Fruit fly (Drosophila melanogaster) whole organism, prepupa: ENCODE data around the gene CG44002.

Experiments used
- CG10669 ChIP-seq: fragments of 200-800 bp; sonication (Bioruptor generic); optimal IDR thresholded peaks from 3 replicates; lab custom pipeline; 2018; ENCODE audit warnings: missing biosample characterization, mild to moderate bottlenecking, missing genetic modification characterization, moderate library complexity
- CG11294 ChIP-seq: fragments of 200-800 bp; sonication (Bioruptor generic); IDR thresholded peaks from 2 replicates; pipeline ENCODE4 v1.3.6; 2022; ENCODE audit warnings: missing biosample characterization, missing genetic modification characterization
- CG11762 ChIP-seq: fragments of 200-800 bp; sonication (Bioruptor generic); optimal IDR thresholded peaks from 3 replicates; lab custom pipeline; 2016; ENCODE audit warnings: missing biosample characterization, missing genetic modification characterization; ENCODE audit not compliant: insufficient read depth
- CG16779 ChIP-seq: fragments of 200-800 bp; sonication (Bioruptor generic); optimal IDR thresholded peaks from 3 replicates; lab custom pipeline; 2017; ENCODE audit warnings: missing biosample characterization, mild to moderate bottlenecking, missing genetic modification characterization
- CG3919 ChIP-seq: fragments of 200-800 bp; sonication (Bioruptor generic); optimal IDR thresholded peaks from 3 replicates; lab custom pipeline; 2016; ENCODE audit warnings: missing biosample characterization, missing genetic modification characterization
- CG6854 ChIP-seq: fragments of 200-800 bp; sonication (Bioruptor generic); optimal IDR thresholded peaks from 2 replicates; lab custom pipeline; 2017; ENCODE audit warnings: missing biosample characterization, mild to moderate bottlenecking, missing genetic modification characterization
- Met ChIP-seq: fragments of 200-800 bp; sonication (Bioruptor generic); optimal IDR thresholded peaks from 3 replicates; lab custom pipeline; 2016; ENCODE audit warnings: missing biosample characterization, missing genetic modification characterization
- OdsH ChIP-seq: fragments of 200-800 bp; sonication (Bioruptor generic); optimal IDR thresholded peaks from 3 replicates; lab custom pipeline; 2016; ENCODE audit warnings: missing biosample characterization, missing genetic modification characterization
- Smox ChIP-seq: fragments of 200-800 bp; sonication (Bioruptor generic); optimal IDR thresholded peaks from 3 replicates; lab custom pipeline; 2016; ENCODE audit warnings: missing biosample characterization, missing genetic modification characterization

DNA sequence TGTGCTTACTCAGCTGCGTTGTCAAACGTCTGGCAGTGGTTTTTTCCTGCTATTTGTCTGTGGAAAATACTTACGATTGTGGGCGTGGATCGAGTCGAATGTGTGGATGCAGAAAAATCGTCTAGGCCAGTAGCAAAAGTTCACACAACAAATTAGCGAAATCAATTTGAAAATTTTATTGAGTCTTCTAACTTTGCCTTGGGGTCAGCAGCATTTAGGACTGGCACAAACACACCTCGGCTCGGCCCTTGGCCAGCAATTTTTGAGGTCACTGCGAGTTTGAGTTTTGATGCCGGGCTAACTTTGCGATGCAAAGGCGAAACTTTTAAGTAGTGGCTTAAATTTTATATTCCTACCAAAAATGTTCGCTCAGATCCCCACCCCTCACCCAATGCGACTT lies 29.5 kb upstream of the CG44002 start, which contains the start of gene CG34393:
- TF ChIP-seq CG11294 (GFP tag; lab: Robert Waterston, UW), result no peak
- no peak for TF ChIP-seq CG6854
- no peak for TF ChIP-seq CG3919 (GFP tag; lab: Kevin White, UChicago)
- no peak for TF ChIP-seq Met (GFP tag; lab: Kevin White, UChicago)
- TF ChIP-seq OdsH, result no peak
- no peak for TF ChIP-seq CG16779
- no peak for TF ChIP-seq CG11762 (GFP tag; lab: Kevin White, UChicago)
- no peak for TF ChIP-seq CG10669 (GFP tag; lab: Kevin White, UChicago)
- TF ChIP-seq Smox (GFP tag; lab: Kevin White, UChicago), result no peak
